1 fruit fly cellular context compared by ENCODE assay signal in the genomic region with DNA sequence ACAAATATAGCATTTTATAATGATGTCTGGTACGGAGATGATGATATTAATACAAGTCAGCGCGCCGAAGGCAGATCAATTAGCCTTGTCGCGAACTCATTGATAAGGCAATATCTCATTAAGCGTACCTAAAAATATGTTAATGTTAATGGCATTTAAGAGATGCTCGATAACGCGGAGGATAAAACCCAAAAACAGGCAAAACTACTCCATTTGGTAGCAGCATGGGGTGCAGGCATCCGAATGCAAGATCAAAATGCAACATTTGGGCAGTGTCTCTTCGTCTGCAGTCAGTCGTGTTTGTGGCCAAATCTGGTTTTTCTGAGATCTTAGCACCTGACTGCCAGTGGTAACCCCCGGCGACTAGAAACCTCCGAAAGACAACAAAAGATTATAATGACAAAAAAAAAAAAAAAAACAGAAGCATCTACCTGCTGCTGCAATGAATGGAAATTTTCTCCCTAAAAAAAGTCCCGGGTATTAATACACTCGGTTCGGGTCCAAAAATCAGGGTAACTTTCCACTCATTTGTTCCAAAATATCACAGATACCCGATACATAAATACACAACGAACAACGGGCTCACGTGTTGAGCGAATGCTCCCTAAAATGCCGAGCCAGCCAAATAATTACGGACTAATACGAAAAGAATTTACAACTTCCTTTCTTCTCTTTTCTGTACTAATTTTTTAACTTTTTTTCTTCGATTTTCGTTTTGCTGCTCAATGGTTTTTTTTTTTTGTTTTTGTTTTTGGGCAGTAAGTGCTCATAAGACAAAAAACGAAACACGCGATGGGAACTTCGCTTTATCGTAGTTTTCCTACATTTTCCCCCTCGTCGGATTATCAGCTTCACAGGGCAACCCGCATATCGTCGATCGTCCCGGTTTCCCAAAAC.
A peak's percentile ranks its signal among the peaks of the same experiment; 100 is the strongest.
TF ChIP-seq lines count a peak whose summit lies in the region.

No protein-coding gene starts in this region.

TF ChIP-seq in whole organism, embryonic, 481 proteins besides CTCF, POLR2A, EP300 and RAD21 (continued from another document):
- TF ChIP-seq CG11695 (GFP tag; IDR thresholded peaks at IDR 0.05; lab: Robert Waterston, UW): no peak
- TF ChIP-seq cad (GFP tag; optimal IDR thresholded peaks at IDR 0.05; lab: Kevin White, UChicago): no peak
- TF ChIP-seq CG10321 (GFP tag; IDR thresholded peaks at IDR 0.05; lab: Robert Waterston, UW): no peak
- TF ChIP-seq hb (GFP tag; IDR thresholded peaks at IDR 0.05; lab: Robert Waterston, UW; ENCODE audit: partially characterized antibody): no peak
- no peak for TF ChIP-seq CG13123 (GFP tag; optimal IDR thresholded peaks at IDR 0.05; lab: Kevin White, UChicago)
- TF ChIP-seq CG5245 (GFP tag; optimal IDR thresholded peaks at IDR 0.05; lab: Kevin White, UChicago): no peak
- peak; percentile 84 for TF ChIP-seq zen (tag; optimal IDR thresholded peaks at IDR 0.05; lab: Kevin White, UChicago)
- TF ChIP-seq CG2202 (tag; optimal IDR thresholded peaks at IDR 0.05; lab: Kevin White, UChicago): no peak
- no peak for TF ChIP-seq chn (GFP tag; optimal IDR thresholded peaks at IDR 0.05; lab: Kevin White, UChicago)
- no peak for TF ChIP-seq CG16863 (GFP tag; optimal IDR thresholded peaks at IDR 0.05; lab: Kevin White, UChicago)
- 0 out of 2 replicates have a peak, but pooled peaks have one; percentile 19 for TF ChIP-seq vvl (GFP tag; IDR thresholded peaks at IDR 0.05; lab: Robert Waterston, UW)
- 0 out of 2 replicates have a peak, but pooled peaks have one; percentile 30 for TF ChIP-seq CG32772 (GFP tag; IDR thresholded peaks at IDR 0.05; lab: Robert Waterston, UW)
- TF ChIP-seq nerfin-1 (tag; optimal IDR thresholded peaks at IDR 0.05; lab: Kevin White, UChicago): no peak
- TF ChIP-seq onecut (GFP tag; IDR thresholded peaks at IDR 0.05; lab: Robert Waterston, UW): no peak
- TF ChIP-seq CG14965 (GFP tag; optimal IDR thresholded peaks at IDR 0.05; lab: Kevin White, UChicago; ENCODE audit: borderline replicate concordance): no peak
- TF ChIP-seq CG10462 (GFP tag; optimal IDR thresholded peaks at IDR 0.05; lab: Kevin White, UChicago): no peak
- TF ChIP-seq Bteb2 (GFP tag; optimal IDR thresholded peaks at IDR 0.05; lab: Kevin White, UChicago): no peak
- no peak for TF ChIP-seq Blimp-1 (GFP tag; optimal IDR thresholded peaks at IDR 0.05; lab: Kevin White, UChicago)
- no peak for TF ChIP-seq HmgZ (tag; optimal IDR thresholded peaks at IDR 0.05; lab: Kevin White, UChicago)
- TF ChIP-seq Hr78 (GFP tag; optimal IDR thresholded peaks at IDR 0.05; lab: Kevin White, UChicago): no peak
- TF ChIP-seq z (GFP tag; IDR thresholded peaks at IDR 0.05; lab: Robert Waterston, UW): peak; percentile 64; the same call in 1 of the 3 replicates
- no peak for TF ChIP-seq CG4328 (GFP tag; optimal IDR thresholded peaks at IDR 0.05; lab: Kevin White, UChicago)
- no peak for TF ChIP-seq tgo (GFP tag; IDR thresholded peaks at IDR 0.05; lab: Robert Waterston, UW)
- no peak for TF ChIP-seq CG32767 (GFP tag; IDR thresholded peaks at IDR 0.05; lab: Robert Waterston, UW)
- TF ChIP-seq CG12155 (GFP tag; optimal IDR thresholded peaks at IDR 0.05; lab: Kevin White, UChicago): no peak
- TF ChIP-seq bbx (GFP tag; IDR thresholded peaks at IDR 0.05; lab: Robert Waterston, UW; ENCODE audit: partially characterized antibody): no peak
- TF ChIP-seq sens (GFP tag; lab: Kevin White, UChicago): peak; percentile 48
- TF ChIP-seq az2 (GFP tag; optimal IDR thresholded peaks at IDR 0.05; lab: Kevin White, UChicago): no peak
- no peak for TF ChIP-seq Camta (GFP tag; optimal IDR thresholded peaks at IDR 0.05; lab: Kevin White, UChicago)
- TF ChIP-seq CG32532 (GFP tag; IDR thresholded peaks at IDR 0.05; lab: Robert Waterston, UW): no peak
- no peak for TF ChIP-seq ac (GFP tag; optimal IDR thresholded peaks at IDR 0.05; lab: Kevin White, UChicago)
- TF ChIP-seq Awh (GFP tag; IDR thresholded peaks at IDR 0.05; lab: Robert Waterston, UW): peak; percentile 45; the same call in 1 of the 2 replicates
- no peak for TF ChIP-seq phol (tag; optimal IDR thresholded peaks at IDR 0.05; lab: Kevin White, UChicago)
